Fruit fly (Drosophila melanogaster): Measurements from ENCODE around the gene CG11878.

Gene CG11878

dm6 chr3R:25292864-25293284 lies 19.2 kb downstream of the CG11878 start, which contains the start of gene CG31098 (continued):
- TF ChIP-seq Hand (GFP tag; optimal IDR thresholded peaks at IDR 0.05) (peak; percentile 14), prd (optimal IDR thresholded peaks at IDR 0.05) (no peak), prd (GFP tag; IDR thresholded peaks at IDR 0.05) (no peak), Dad (GFP tag; optimal IDR thresholded peaks at IDR 0.05) (no peak), Drgx (GFP tag; IDR thresholded peaks at IDR 0.05) (no peak), CG12769 (tag; optimal IDR thresholded peaks at IDR 0.05) (peak; percentile 39), trem (tag; optimal IDR thresholded peaks at IDR 0.05) (no peak), nmo (GFP tag; optimal IDR thresholded peaks at IDR 0.05) (no peak), salm (tag; optimal IDR thresholded peaks at IDR 0.05) (peak; percentile 48), crol (GFP tag; IDR thresholded peaks at IDR 0.05) (no peak), Dip2 (GFP tag; IDR thresholded peaks at IDR 0.05) (no peak), CG30020 (tag; optimal IDR thresholded peaks at IDR 0.05) (no peak), CG13287 (GFP tag; IDR thresholded peaks at IDR 0.05; ENCODE audit: partially characterized antibody) (peak; percentile 63; the same call in 1 of the 2 replicates), CG11723 (GFP tag; optimal IDR thresholded peaks at IDR 0.05) (no peak), CG31441 (GFP tag; IDR thresholded peaks at IDR 0.05) (no peak), ash1 (GFP tag; optimal IDR thresholded peaks at IDR 0.05) (no peak), gfzf (GFP tag; optimal IDR thresholded peaks at IDR 0.05) (no peak), CG7271 (tag; optimal IDR thresholded peaks at IDR 0.05) (no peak), jigr1 (GFP tag; IDR thresholded peaks at IDR 0.05) (no peak), CG1647 (GFP tag; optimal IDR thresholded peaks at IDR 0.05) (no peak), Bteb2 (GFP tag; optimal IDR thresholded peaks at IDR 0.05) (no peak), CG16779 (GFP tag; IDR thresholded peaks at IDR 0.05) (no peak), CG17568 (GFP tag; optimal IDR thresholded peaks at IDR 0.05) (peak; percentile 63), emc (GFP tag; optimal IDR thresholded peaks at IDR 0.05) (no peak), Xrp1 (GFP tag; IDR thresholded peaks at IDR 0.05) (no peak), peb (GFP tag; IDR thresholded peaks at IDR 0.05) (no peak), Awh (GFP tag; IDR thresholded peaks at IDR 0.05) (no peak), CG4282 (GFP tag; optimal IDR thresholded peaks at IDR 0.05) (no peak), CG13775 (GFP tag; optimal IDR thresholded peaks at IDR 0.05) (no peak), gsb-n (tag; optimal IDR thresholded peaks at IDR 0.05) (no peak), gem (tag; optimal IDR thresholded peaks at IDR 0.05) (peak; percentile 31), CG6272 (GFP tag; IDR thresholded peaks at IDR 0.05) (no peak), CG10565 (GFP tag; optimal IDR thresholded peaks at IDR 0.05) (no peak), D (optimal IDR thresholded peaks at IDR 0.05) (no peak), D (GFP tag; optimal IDR thresholded peaks at IDR 0.05) (no peak), tap (tag; optimal IDR thresholded peaks at IDR 0.05) (peak; percentile 22), CG8765 (GFP tag; IDR thresholded peaks at IDR 0.05) (no peak), kah (GFP tag; optimal IDR thresholded peaks at IDR 0.05) (no peak), CG30431 (GFP tag; optimal IDR thresholded peaks at IDR 0.05) (no peak), Trl (optimal IDR thresholded peaks at IDR 0.05) (peak; percentile 47 to 51), Trl (GFP tag; optimal IDR thresholded peaks at IDR 0.05) (no peak), CG18599 (GFP tag; optimal IDR thresholded peaks at IDR 0.05) (peak; percentile 48), CG4707 (GFP tag; optimal IDR thresholded peaks at IDR 0.05) (no peak), disco-r (GFP tag; optimal IDR thresholded peaks at IDR 0.05) (no peak), sd (tag; optimal IDR thresholded peaks at IDR 0.05) (peak; percentile 95), Hr3 (GFP tag; optimal IDR thresholded peaks at IDR 0.05) (no peak), sug (tag; optimal IDR thresholded peaks at IDR 0.05) (peak; percentile 90), CG11398 (GFP tag; optimal IDR thresholded peaks at IDR 0.05) (no peak), CG12219 (GFP tag; optimal IDR thresholded peaks at IDR 0.05) (peak; percentile 2), gcm2 (GFP tag; optimal IDR thresholded peaks at IDR 0.05) (no peak), chif (GFP tag; optimal IDR thresholded peaks at IDR 0.05) (no peak), pnt (GFP tag; optimal IDR thresholded peaks at IDR 0.05) (no peak), kni (GFP tag; optimal IDR thresholded peaks at IDR 0.05) (no peak)
